Fruit fly (Drosophila melanogaster) whole organism, wandering third instar larva: ENCODE data around the gene CG6126.
A peak's percentile ranks its signal among the peaks of the same experiment; 100 is the strongest.

Experiments used
- Abd-B ChIP-seq: fragments of >200 bp; optimal IDR thresholded peaks from 2 replicates; lab custom pipeline; 2017; ENCODE audit warnings: missing biosample characterization, missing genetic modification characterization
- CG9705 ChIP-seq: fragments of 200-800 bp; sonication (Bioruptor generic); optimal IDR thresholded peaks from 2 replicates; lab custom pipeline; 2018; ENCODE audit warnings: missing biosample characterization, mild to moderate bottlenecking, missing genetic modification characterization
- CrebA ChIP-seq: fragments of 200-800 bp; sonication (Bioruptor generic); optimal IDR thresholded peaks from 2 replicates; lab custom pipeline; 2016; ENCODE audit warnings: missing biosample characterization, mild to moderate bottlenecking, missing genetic modification characterization, borderline replicate concordance
- Dfd ChIP-seq: fragments of >200 bp; optimal IDR thresholded peaks from 2 replicates; lab custom pipeline; 2017; ENCODE audit warnings: missing biosample characterization, missing genetic modification characterization
- GATAd ChIP-seq: sonication (Bioruptor generic); optimal IDR thresholded peaks from 2 replicates; lab custom pipeline; 2016; ENCODE audit warnings: missing biosample characterization, missing genetic modification characterization
- Hr78 ChIP-seq: fragments of >200 bp; optimal IDR thresholded peaks from 2 replicates; lab custom pipeline; 2017; ENCODE audit warnings: missing biosample characterization, missing genetic modification characterization
- Mio ChIP-seq: sonication (Bioruptor generic); optimal IDR thresholded peaks from 2 replicates; lab custom pipeline; 2016; ENCODE audit warnings: missing biosample characterization, missing genetic modification characterization
- Rel ChIP-seq, 2 experiments: fragments of 200-800 bp; sonication (Bioruptor generic) in 1 of 2; optimal IDR thresholded peaks; 2 replicates in 1 of 2; 3 replicates in 1 of 2; lab custom pipeline; 2016 to 2019; ENCODE audit warnings: mild to moderate bottlenecking in 2 of 2, missing biosample characterization in 2 of 2, missing genetic modification characterization in 2 of 2, moderate library complexity in 1 of 2
- Sp1 ChIP-seq: fragments of 200-800 bp; sonication (Bioruptor generic); optimal IDR thresholded peaks from 3 replicates; lab custom pipeline; 2019; ENCODE audit warnings: missing biosample characterization, mild to moderate bottlenecking, missing genetic modification characterization, moderate library complexity
- Vsx2 ChIP-seq: fragments of 200-300, 225-300 bp; sonication (Bioruptor generic); optimal IDR thresholded peaks from 2 replicates; lab custom pipeline; 2018; ENCODE audit warnings: missing biosample characterization, missing genetic modification characterization; ENCODE audit not compliant: partially characterized antibody
- brk ChIP-seq: fragments of 200-800 bp; sonication (Bioruptor generic); optimal IDR thresholded peaks from 2 replicates; lab custom pipeline; 2016; ENCODE audit warnings: missing biosample characterization, mild to moderate bottlenecking, missing genetic modification characterization
- dl ChIP-seq, 2 experiments: fragments of 175-275, 200-275 bp in 1 of 2; fragments of 200-275 bp in 1 of 2; sonication (Bioruptor generic); optimal IDR thresholded peaks; lab custom pipeline; 2018; ENCODE audit warnings: mild to moderate bottlenecking in 2 of 2, missing biosample characterization in 2 of 2, missing genetic modification characterization in 2 of 2, moderate library complexity in 2 of 2; ENCODE audit not compliant: partially characterized antibody in 2 of 2, insufficient read depth in 1 of 2
- dmrt93B ChIP-seq: fragments of 200-800 bp; sonication (Bioruptor generic); optimal IDR thresholded peaks from 2 replicates; lab custom pipeline; 2018; ENCODE audit warnings: missing biosample characterization, mild to moderate bottlenecking, missing genetic modification characterization
- ey ChIP-seq: fragments of 200-800 bp; sonication (Bioruptor generic); optimal IDR thresholded peaks from 2 replicates; lab custom pipeline; 2016; ENCODE audit warnings: missing biosample characterization, missing genetic modification characterization
- foxo ChIP-seq, 2 experiments: fragments of 200-800 bp; sonication (Bioruptor generic); optimal IDR thresholded peaks; 2 replicates in 1 of 2; 3 replicates in 1 of 2; lab custom pipeline; 2016 to 2017; ENCODE audit warnings: missing biosample characterization in 2 of 2, missing genetic modification characterization in 2 of 2
- fru ChIP-seq: fragments of 200-800 bp; sonication (Bioruptor generic); optimal IDR thresholded peaks from 3 replicates; lab custom pipeline; 2016; ENCODE audit warnings: missing biosample characterization, mild to moderate bottlenecking, missing genetic modification characterization
- h ChIP-seq: fragments of 200-800 bp; sonication (Bioruptor generic); optimal IDR thresholded peaks from 3 replicates; lab custom pipeline; 2016; ENCODE audit warnings: missing biosample characterization, mild to moderate bottlenecking, missing genetic modification characterization
- jim ChIP-seq: fragments of 175-275, 200-325 bp; sonication (Bioruptor generic); optimal IDR thresholded peaks from 2 replicates; lab custom pipeline; 2016; ENCODE audit warnings: missing biosample characterization, mild to moderate bottlenecking, missing genetic modification characterization
- lola ChIP-seq: fragments of >200 bp; optimal IDR thresholded peaks from 2 replicates; lab custom pipeline; 2017; ENCODE audit warnings: missing biosample characterization, missing genetic modification characterization
- pan ChIP-seq: fragments of >200 bp; optimal IDR thresholded peaks from 2 replicates; lab custom pipeline; 2017
- psq ChIP-seq: fragments of 200-800 bp; sonication (Bioruptor generic); optimal IDR thresholded peaks from 3 replicates; lab custom pipeline; 2017; ENCODE audit warnings: missing biosample characterization, mild to moderate bottlenecking, missing genetic modification characterization, moderate library complexity
- woc ChIP-seq: sonication (Bioruptor generic); optimal IDR thresholded peaks from 2 replicates; lab custom pipeline; 2016; ENCODE audit warnings: missing biosample characterization, mild to moderate bottlenecking, missing genetic modification characterization

Gene CG6126

DNA sequence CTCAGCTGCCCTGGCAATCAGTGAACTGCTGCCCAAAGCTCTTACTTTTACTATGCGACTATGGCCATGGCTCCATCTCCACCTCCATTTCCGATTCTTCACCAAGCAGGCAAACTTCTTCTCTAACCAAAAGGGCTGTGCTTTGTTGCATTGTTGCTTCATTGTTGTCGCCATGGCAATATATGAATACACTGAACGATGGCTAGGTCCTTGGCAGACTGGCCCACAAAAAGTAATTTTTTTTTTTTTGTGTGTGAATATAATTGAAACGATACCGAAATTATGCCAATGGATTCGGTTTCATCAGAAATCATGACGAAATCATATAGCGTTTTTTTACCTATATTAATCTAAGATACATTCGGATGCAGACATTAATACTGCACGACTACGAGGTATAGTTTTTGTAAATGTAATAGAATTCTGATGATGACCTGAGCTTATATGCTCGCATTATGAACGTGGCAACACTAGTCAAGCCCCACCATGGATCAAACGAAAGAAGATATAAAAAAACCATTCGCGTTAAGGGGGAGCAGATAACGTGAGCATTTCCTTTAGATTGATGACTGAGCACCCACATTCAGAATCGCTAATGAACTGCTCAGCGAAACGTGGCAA is 17.3 kb upstream of the CG6126 start:
- no peak for TF ChIP-seq jim (GFP tag; lab: Kevin White, UChicago)

DNA sequence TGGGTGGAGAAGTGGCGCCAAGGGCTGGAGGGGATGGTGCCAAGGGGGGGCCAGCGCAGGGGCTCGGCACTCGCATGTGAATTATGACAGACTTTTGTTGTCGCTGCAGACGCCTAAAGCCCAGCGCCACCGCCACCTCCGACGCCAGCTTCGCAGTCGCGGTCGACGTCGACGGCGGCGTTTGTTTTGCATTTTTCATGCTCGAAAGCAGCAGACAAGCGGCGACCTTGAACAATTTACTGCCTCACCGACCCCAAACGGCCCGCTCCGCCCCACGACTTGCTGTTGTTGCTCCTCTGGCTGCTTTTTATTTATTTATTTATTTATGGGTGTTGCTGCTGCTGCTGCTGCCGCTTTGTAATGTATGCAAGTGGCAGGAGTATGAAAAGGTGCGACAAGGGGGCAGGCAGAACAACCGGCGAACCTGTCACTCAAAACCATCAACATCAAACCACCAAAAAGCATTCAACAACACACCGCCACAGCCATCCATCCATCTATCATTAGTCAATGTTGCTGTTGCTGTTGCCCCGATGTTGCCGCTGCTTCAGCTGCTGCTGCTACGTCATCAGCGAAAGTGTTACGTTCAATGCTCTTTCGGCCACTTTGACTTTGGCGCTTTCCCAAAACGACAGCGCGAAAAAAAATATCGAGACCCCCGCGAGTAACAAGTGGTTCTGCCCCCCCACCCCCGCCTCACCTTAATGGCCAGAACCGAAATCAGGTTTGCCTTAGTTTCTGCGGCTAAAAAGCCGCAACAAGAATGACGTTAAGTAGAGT is 15.6 kb upstream of the CG6126 start:
- TF ChIP-seq brk (GFP tag; lab: Kevin White, UChicago) (no peak), Mio (GFP tag; lab: Kevin White, UChicago) (no peak), Dfd (GFP tag; lab: Kevin White, UChicago) (peak; percentile 15), dl (GFP tag; optimal IDR thresholded peaks at IDR 0.05; lab: Kevin White, UChicago; ENCODE audit: insufficient read depth in 1 of 2, partially characterized antibody in 2 of 2) (no peak), foxo (GFP tag; optimal IDR thresholded peaks at IDR 0.05; lab: Kevin White, UChicago) (no peak), Abd-B (GFP tag; lab: Kevin White, UChicago) (no peak), jim (GFP tag; lab: Kevin White, UChicago) (no peak)

DNA sequence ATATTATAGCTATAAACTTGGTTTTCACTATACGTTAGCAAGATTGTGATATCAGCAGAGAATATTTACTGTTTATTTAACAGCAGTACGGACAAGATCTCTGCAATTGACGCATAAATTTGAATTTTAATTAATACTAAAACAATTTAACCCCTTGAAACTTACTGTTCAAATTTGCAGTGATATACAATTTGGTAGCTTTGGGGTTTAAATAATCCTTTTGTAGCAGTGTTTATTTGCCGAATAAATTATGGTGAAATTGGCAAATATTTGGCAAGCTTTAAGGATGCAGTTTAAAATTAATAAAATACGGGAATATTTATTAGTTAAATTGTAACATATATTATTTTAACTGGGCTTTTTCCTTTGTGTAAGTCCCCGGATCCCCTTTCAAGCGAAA is 14.5 kb upstream of the CG6126 start:
- TF ChIP-seq Vsx2 (GFP tag; lab: Kevin White, UChicago) (no peak), GATAd (GFP tag; lab: Kevin White, UChicago) (no peak), foxo (GFP tag; optimal IDR thresholded peaks at IDR 0.05; lab: Kevin White, UChicago) (no peak), CrebA (GFP tag; lab: Kevin White, UChicago) (no peak), fru (GFP tag; lab: Kevin White, UChicago) (no peak), woc (GFP tag; lab: Kevin White, UChicago) (no peak), ey (GFP tag; lab: Kevin White, UChicago) (no peak), lola (GFP tag; lab: Kevin White, UChicago) (no peak), dmrt93B (GFP tag; lab: Kevin White, UChicago) (no peak), Hr78 (no peak), CG9705 (GFP tag; lab: Kevin White, UChicago) (no peak)
- TF ChIP-seq, all 38 proteins: peak for 0

DNA sequence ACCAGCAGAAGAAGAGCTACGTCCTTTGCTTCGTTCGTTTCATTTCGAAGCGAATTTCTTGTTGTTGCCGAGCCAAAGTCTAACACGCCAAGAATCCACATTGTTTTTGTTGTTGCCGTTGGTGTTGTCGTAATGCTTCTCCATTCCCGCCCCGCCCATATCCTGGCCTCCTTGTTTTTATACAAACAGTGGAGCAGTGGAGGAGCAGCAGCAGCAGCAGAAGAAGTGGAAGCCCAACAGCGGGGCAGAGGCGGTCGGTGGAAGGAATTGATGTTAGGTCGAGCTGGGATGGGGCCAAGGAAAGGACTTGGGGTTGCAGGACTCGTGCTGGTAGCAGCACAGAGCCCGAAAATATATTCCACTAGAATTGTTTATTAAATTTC is 12.4 kb upstream of the CG6126 start:
- no peak for TF ChIP-seq pan (lab: Kevin White, UChicago)
- peak; percentile 10 for TF ChIP-seq Dfd (GFP tag; lab: Kevin White, UChicago)

DNA sequence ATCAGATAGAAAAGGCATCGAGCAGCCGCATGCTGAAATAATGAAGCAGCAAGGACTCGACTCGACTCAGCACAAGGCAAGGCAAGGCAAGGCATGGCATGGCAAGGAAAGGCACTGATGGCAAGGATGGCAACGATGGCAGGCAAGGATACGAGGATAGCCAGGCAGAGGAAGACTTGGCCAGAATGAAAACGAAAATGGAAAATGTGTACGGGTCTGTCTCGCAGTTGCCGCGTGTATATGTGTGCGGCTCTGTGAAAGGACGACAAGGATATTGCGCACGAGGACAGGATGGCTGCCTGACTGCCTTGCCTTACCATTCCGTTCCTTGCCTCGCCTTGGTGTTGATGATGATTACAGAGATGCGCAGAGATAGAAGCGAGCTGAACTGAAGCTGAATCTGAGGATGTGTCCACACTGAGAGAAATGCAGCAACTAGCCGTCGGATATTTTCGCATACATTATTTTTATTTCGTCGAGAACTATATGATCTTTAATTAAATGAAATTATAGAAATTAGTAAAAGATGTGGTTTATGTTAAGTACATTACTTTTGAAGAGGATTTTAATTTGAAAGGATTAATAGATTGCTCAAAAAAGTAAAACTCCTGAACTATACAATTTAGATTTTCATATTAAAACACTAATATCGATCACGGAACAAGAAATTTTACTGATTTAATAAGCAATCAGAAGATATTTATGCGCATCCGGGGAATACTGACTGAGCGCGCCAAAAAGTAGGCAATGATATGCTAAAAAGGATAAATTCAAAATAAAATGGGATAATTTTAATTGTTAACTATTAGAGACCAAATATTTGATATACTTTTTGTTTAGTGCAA is 11.8 kb upstream of the CG6126 start:
- TF ChIP-seq Vsx2 (GFP tag; lab: Kevin White, UChicago) (no peak), Rel (GFP tag; optimal IDR thresholded peaks at IDR 0.05; lab: Kevin White, UChicago) (no peak), Rel (tag; optimal IDR thresholded peaks at IDR 0.05; lab: Kevin White, UChicago) (no peak), foxo (GFP tag; optimal IDR thresholded peaks at IDR 0.05; lab: Kevin White, UChicago) (no peak), Sp1 (GFP tag; lab: Kevin White, UChicago) (peak; percentile 6)
- TF ChIP-seq, all 38 proteins: peak for 1

DNA sequence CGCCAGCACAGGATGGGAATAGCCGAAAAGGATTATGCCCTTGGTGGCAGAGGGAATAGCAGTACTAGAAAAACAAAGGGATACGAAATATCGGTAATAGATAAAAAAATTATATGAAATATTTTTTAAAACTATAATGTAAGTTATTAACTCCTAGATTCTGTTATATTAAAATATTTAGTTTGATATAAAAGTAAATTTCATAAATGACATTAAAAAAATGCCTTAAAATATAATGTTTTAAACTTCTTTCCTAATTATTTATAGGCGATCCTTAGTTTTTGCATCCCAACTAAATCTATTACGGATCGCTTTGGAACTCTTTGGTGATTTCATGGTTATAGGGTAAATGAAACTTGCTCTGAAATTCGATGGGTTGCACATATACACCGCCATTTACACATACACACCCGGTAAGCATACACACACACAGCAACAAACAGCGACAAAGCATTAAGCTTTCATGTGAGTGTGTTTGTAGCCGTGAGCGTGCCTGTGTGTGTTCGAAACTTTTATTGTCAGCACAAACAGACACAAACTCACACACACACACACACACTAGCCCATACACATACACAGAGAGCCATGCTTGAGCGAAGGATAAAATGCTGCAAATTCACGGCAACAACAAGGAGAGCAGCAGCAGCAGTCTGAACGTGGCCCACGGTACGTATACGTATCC is 11.1 kb upstream of the CG6126 start:
- peak; percentile 11 for TF ChIP-seq psq (GFP tag; lab: Kevin White, UChicago)
- TF ChIP-seq h: no peak
- peak in 1 of 2 experiments; percentile 23 for TF ChIP-seq foxo (GFP tag; optimal IDR thresholded peaks at IDR 0.05; lab: Kevin White, UChicago)
